Worm (Caenorhabditis elegans) whole organism, mixed stage, embryonic: Measurements from ENCODE around the gene tiar-1.
"Not testable (repeated sequence)": the region's sequence is repeated elsewhere in the genome, so short reads cannot be mapped to it uniquely, and the experiment has no call there.

Source experiments
- ceh-39 ChIP-seq: fragments of 150-350 bp; optimal IDR thresholded peaks from 2 replicates; lab custom pipeline; 2014; ENCODE audit warnings: missing biosample characterization, missing genetic modification characterization
- lin-13 ChIP-seq: fragments of 150-350 bp; optimal IDR thresholded peaks from 2 replicates; lab custom pipeline; 2014; ENCODE audit warnings: missing biosample characterization, missing genetic modification characterization
- mep-1 ChIP-seq: fragments of 150-350 bp; optimal IDR thresholded peaks from 2 replicates; lab custom pipeline; 2017; ENCODE audit warnings: missing biosample characterization, missing genetic modification reagents, missing genetic modification characterization, inconsistent platforms
- nhr-12 ChIP-seq: fragments of 150-350 bp; optimal IDR thresholded peaks from 2 replicates; lab custom pipeline; 2014; ENCODE audit warnings: missing biosample characterization, missing genetic modification characterization
- nhr-2 ChIP-seq: fragments of 150-350 bp; optimal IDR thresholded peaks from 2 replicates; lab custom pipeline; 2014; ENCODE audit warnings: missing biosample characterization, missing genetic modification characterization
- tbx-8 ChIP-seq: fragments of 200-800 bp; sonication (Bioruptor generic); optimal IDR thresholded peaks from 2 replicates; lab custom pipeline; 2018; ENCODE audit warnings: mild to moderate bottlenecking, missing genetic modification characterization, moderate library complexity, missing compliant biosample characterization
- unc-39 ChIP-seq: fragments of 150-350 bp; optimal IDR thresholded peaks from 2 replicates; lab custom pipeline; 2014; ENCODE audit warnings: missing biosample characterization, missing genetic modification characterization
- unc-62 ChIP-seq: fragments of 150-350 bp; optimal IDR thresholded peaks from 2 replicates; lab custom pipeline; 2014; ENCODE audit warnings: missing biosample characterization, missing genetic modification reagents, missing genetic modification characterization
- ztf-11 ChIP-seq: fragments of 150-350 bp; optimal IDR thresholded peaks from 2 replicates; lab custom pipeline; 2014; ENCODE audit warnings: missing biosample characterization, missing genetic modification characterization

DNA sequence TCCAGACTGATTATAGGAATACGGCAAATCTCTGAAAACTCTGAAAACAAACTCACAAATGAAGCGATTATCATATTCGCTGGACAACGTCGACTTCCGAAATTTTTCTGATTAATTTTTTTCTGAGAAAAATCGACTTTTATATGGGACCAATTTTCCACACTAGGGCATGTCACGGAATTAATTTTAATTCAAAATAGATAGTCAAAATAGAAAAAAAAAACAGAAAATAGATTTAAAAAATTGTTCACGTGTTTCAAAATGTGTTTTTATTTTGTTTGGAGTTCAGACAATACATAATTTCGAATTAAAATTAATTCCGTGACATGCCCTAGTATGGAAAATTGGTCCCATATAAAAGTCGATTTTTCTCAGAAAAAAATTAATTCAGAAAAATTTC lies 43.0 kb upstream of the tiar-1 start, which contains the start of the genes F10C1.3 and F10C1.23:
- not testable (repeated sequence) for TF ChIP-seq mep-1; lin-13 (tag; lab: Kevin White, UChicago); unc-39 (tag; lab: Kevin White, UChicago); nhr-12 (tag; lab: Kevin White, UChicago); nhr-2 (tag; lab: Kevin White, UChicago); unc-62; ztf-11 (tag; lab: Kevin White, UChicago); tbx-8 (GFP tag; lab: Kevin White, UChicago); ceh-39 (tag; lab: Kevin White, UChicago)
